Fruit fly (Drosophila melanogaster) whole organism, embryonic: ENCODE measurements around the gene CG17944.

Experiments used
- B-H2 ChIP-seq: fragments of 200-800 bp; sonication (Bioruptor generic); optimal IDR thresholded peaks from 2 replicates; lab custom pipeline; 2018; ENCODE audit warnings: missing biosample characterization, mild to moderate bottlenecking, missing genetic modification characterization
- CG10147 ChIP-seq: fragments of 200-800 bp; sonication (Bioruptor generic); optimal IDR thresholded peaks from 2 replicates; lab custom pipeline; 2019; ENCODE audit warnings: missing biosample characterization, mild to moderate bottlenecking, missing genetic modification characterization, moderate library complexity
- CG12659 ChIP-seq: fragments of 200-800 bp; sonication (Bioruptor generic); optimal IDR thresholded peaks from 3 replicates; lab custom pipeline; 2017; ENCODE audit warnings: mild to moderate bottlenecking, missing biosample characterization, missing genetic modification reagents, missing genetic modification characterization
- CG12744 ChIP-seq: fragments of 200-800 bp; sonication (Bioruptor generic); optimal IDR thresholded peaks from 2 replicates; lab custom pipeline; 2016; ENCODE audit warnings: missing biosample characterization, missing genetic modification characterization
- CG14710 ChIP-seq: fragments of 200-800 bp; sonication (Bioruptor generic); optimal IDR thresholded peaks from 3 replicates; lab custom pipeline; 2019; ENCODE audit warnings: missing biosample characterization, mild to moderate bottlenecking, missing genetic modification characterization, moderate library complexity
- CG1602 ChIP-seq: fragments of 200-800 bp; sonication (Bioruptor generic); optimal IDR thresholded peaks from 3 replicates; lab custom pipeline; 2016; ENCODE audit warnings: missing biosample characterization, missing genetic modification characterization
- CG1647 ChIP-seq: fragments of 200-800 bp; sonication (Bioruptor generic); optimal IDR thresholded peaks from 3 replicates; lab custom pipeline; 2016; ENCODE audit warnings: missing biosample characterization, missing genetic modification characterization
- CG17359 ChIP-seq: fragments of 200-800 bp; sonication (Bioruptor generic); optimal IDR thresholded peaks from 3 replicates; lab custom pipeline; 2018; ENCODE audit warnings: missing biosample characterization, mild to moderate bottlenecking, missing genetic modification characterization, moderate library complexity
- CG18764 ChIP-seq: fragments of 200-800 bp; sonication (Bioruptor generic); optimal IDR thresholded peaks from 3 replicates; lab custom pipeline; 2016; ENCODE audit warnings: missing biosample characterization, missing genetic modification characterization
- CG30020 ChIP-seq: fragments of 200-800 bp; optimal IDR thresholded peaks from 2 replicates; lab custom pipeline; 2019; ENCODE audit warnings: missing biosample characterization, mild to moderate bottlenecking, missing genetic modification characterization, moderate library complexity
- CG33213 ChIP-seq: fragments of 200-800 bp; sonication (Bioruptor generic); optimal IDR thresholded peaks from 3 replicates; lab custom pipeline; 2016; ENCODE audit warnings: missing biosample characterization, missing genetic modification characterization
- CG7271 ChIP-seq: fragments of 200-800 bp; sonication (Bioruptor generic); optimal IDR thresholded peaks from 2 replicates; lab custom pipeline; 2018; ENCODE audit warnings: missing biosample characterization, mild to moderate bottlenecking, missing genetic modification characterization, moderate library complexity
- CG7745 ChIP-seq: fragments of 200-800 bp; sonication (Bioruptor generic); optimal IDR thresholded peaks from 2 replicates; lab custom pipeline; 2018; ENCODE audit warnings: missing biosample characterization, mild to moderate bottlenecking, missing genetic modification characterization, moderate library complexity
- CTCF ChIP-seq: fragments of 200-800 bp; sonication (Bioruptor generic); optimal IDR thresholded peaks from 2 replicates; lab custom pipeline; 2017; ENCODE audit warnings: missing biosample characterization, mild to moderate bottlenecking, missing genetic modification characterization, moderate library complexity
- CoRest ChIP-seq: fragments of 200-800 bp; sonication (Bioruptor generic); optimal IDR thresholded peaks from 3 replicates; lab custom pipeline; 2018; ENCODE audit warnings: missing biosample characterization, mild to moderate bottlenecking, missing genetic modification characterization, moderate library complexity
- Deaf1 ChIP-seq: fragments of 200-800 bp; optimal IDR thresholded peaks from 3 replicates; lab custom pipeline; 2019; ENCODE audit warnings: missing biosample characterization, mild to moderate bottlenecking, missing genetic modification characterization, moderate library complexity
- Ets65A ChIP-seq: fragments of 200-800 bp; sonication (Bioruptor generic); peaks from one replicate; lab custom pipeline; 2016; ENCODE audit warnings: missing biosample characterization, missing genetic modification characterization
- HLH54F ChIP-seq: fragments of 200-800 bp; sonication (Bioruptor generic); optimal IDR thresholded peaks from 3 replicates; lab custom pipeline; 2016; ENCODE audit warnings: missing biosample characterization, missing genetic modification characterization
- Hmr ChIP-seq: fragments of 200-800 bp; sonication (Bioruptor generic); optimal IDR thresholded peaks from 3 replicates; lab custom pipeline; 2017; ENCODE audit warnings: mild to moderate bottlenecking, missing biosample characterization, missing genetic modification reagents, missing genetic modification characterization
- Max ChIP-seq: fragments of 200-800 bp; sonication (Bioruptor generic); optimal IDR thresholded peaks from 2 replicates; lab custom pipeline; 2016; ENCODE audit warnings: missing biosample characterization, mild to moderate bottlenecking, missing genetic modification characterization
- Poxn ChIP-seq: fragments of 200-800 bp; sonication (Bioruptor generic); IDR thresholded peaks from 2 replicates; pipeline ENCODE4 v1.3.6; 2022; ENCODE audit warnings: missing biosample characterization, missing genetic modification characterization
- Trl ChIP-seq, 3 experiments: fragments of >200 bp in 2 of 3; fragments of 200-800 bp in 1 of 3; sonication (Bioruptor generic) in 1 of 3; optimal IDR thresholded peaks; 2 replicates in 1 of 3; 3 replicates in 2 of 3; lab custom pipeline; 2016 to 2017; ENCODE audit warnings: missing biosample characterization in 1 of 3, missing genetic modification characterization in 1 of 3
- Usf ChIP-seq: fragments of 200-800 bp; sonication (Bioruptor generic); optimal IDR thresholded peaks from 2 replicates; lab custom pipeline; 2017; ENCODE audit warnings: missing genotype, missing biosample characterization, missing genetic modification characterization
- YL-1 ChIP-seq: fragments of 200-800 bp; sonication (Bioruptor generic); optimal IDR thresholded peaks from 3 replicates; lab custom pipeline; 2017; ENCODE audit warnings: missing biosample characterization, mild to moderate bottlenecking, missing genetic modification characterization
- bigmax ChIP-seq: fragments of 200-800 bp; sonication (Bioruptor generic); optimal IDR thresholded peaks from 2 replicates; lab custom pipeline; 2018; ENCODE audit warnings: missing biosample characterization, mild to moderate bottlenecking, missing genetic modification characterization
- bsh ChIP-seq, 2 experiments: fragments of 200-800 bp; sonication (Bioruptor generic); optimal IDR thresholded peaks; 2 replicates each; lab custom pipeline; 2017 to 2018; ENCODE audit warnings: mild to moderate bottlenecking in 2 of 2, missing biosample characterization in 2 of 2, missing genetic modification characterization in 2 of 2, moderate library complexity in 1 of 2
- chinmo ChIP-seq: fragments of 200-800 bp; sonication (Bioruptor generic); IDR thresholded peaks from 4 replicates; pipeline ENCODE4 v1.3.6; 2022; ENCODE audit warnings: missing biosample characterization, missing genetic modification characterization; ENCODE audit not compliant: partially characterized antibody
- cwo ChIP-seq: fragments of 200-800 bp; sonication (Bioruptor generic); optimal IDR thresholded peaks from 3 replicates; lab custom pipeline; 2017; ENCODE audit warnings: missing biosample characterization, missing genetic modification characterization, mild to moderate bottlenecking, moderate library complexity, missing genetic modification reagents
- emc ChIP-seq: fragments of 200-800 bp; sonication (Bioruptor generic); optimal IDR thresholded peaks from 2 replicates; lab custom pipeline; 2016; ENCODE audit warnings: missing biosample characterization, missing genetic modification characterization
- esg ChIP-seq: fragments of 200-800 bp; sonication (Bioruptor generic); conservative IDR thresholded peaks from 2 replicates; pipeline ENCODE4 v1.3.6; 2022; ENCODE audit warnings: missing biosample characterization, missing genetic modification characterization
- ewg ChIP-seq: fragments of 200-800 bp; sonication (Bioruptor generic); optimal IDR thresholded peaks from 3 replicates; lab custom pipeline; 2017; ENCODE audit warnings: mild to moderate bottlenecking, missing biosample characterization, missing genetic modification reagents, missing genetic modification characterization
- gt ChIP-seq: fragments of 200-800 bp; sonication (Bioruptor generic); IDR thresholded peaks from 2 replicates; pipeline ENCODE4 v1.3.6; 2022; ENCODE audit warnings: missing biosample characterization, missing genetic modification characterization
- kni ChIP-seq: fragments of 200-800 bp; sonication (Bioruptor generic); optimal IDR thresholded peaks from 3 replicates; lab custom pipeline; 2017; ENCODE audit warnings: mild to moderate bottlenecking, missing biosample characterization, missing genetic modification reagents, missing genetic modification characterization
- oc ChIP-seq: fragments of 200-800 bp; sonication (Bioruptor generic); optimal IDR thresholded peaks from 2 replicates; lab custom pipeline; 2018; ENCODE audit warnings: missing biosample characterization, mild to moderate bottlenecking, missing genetic modification characterization, moderate library complexity
- rib ChIP-seq: fragments of 200-800 bp; sonication (Bioruptor generic); IDR thresholded peaks from 2 replicates; pipeline ENCODE4 v1.3.6; 2022; ENCODE audit warnings: missing biosample characterization, missing genetic modification characterization
- sc ChIP-seq, 3 experiments: fragments of >200 bp in 2 of 3; fragments of 200-800 bp in 1 of 3; sonication (Bioruptor generic) in 1 of 3; optimal IDR thresholded peaks; 2 replicates in 2 of 3; 3 replicates in 1 of 3; lab custom pipeline; 2017; ENCODE audit warnings: mild to moderate bottlenecking in 1 of 3, missing biosample characterization in 1 of 3, missing genetic modification characterization in 1 of 3, missing genetic modification reagents in 1 of 3
- so ChIP-seq: fragments of 200-800 bp; sonication (Bioruptor generic); IDR thresholded peaks from 3 replicates; pipeline ENCODE4 v1.3.6; 2022; ENCODE audit warnings: missing biosample characterization, missing genetic modification characterization
- sug ChIP-seq: fragments of 200-800 bp; optimal IDR thresholded peaks from 2 replicates; lab custom pipeline; 2019; ENCODE audit warnings: missing biosample characterization, mild to moderate bottlenecking, missing genetic modification characterization, moderate library complexity
- tgo ChIP-seq: fragments of 200-800 bp; sonication (Bioruptor generic); IDR thresholded peaks from 3 replicates; pipeline ENCODE4 v1.3.6; 2022; ENCODE audit warnings: missing biosample characterization, missing genetic modification characterization
- tll ChIP-seq, 2 experiments: fragments of 200-800 bp in 1 of 2; fragments of >200 bp in 1 of 2; sonication (Bioruptor generic) in 1 of 2; optimal IDR thresholded peaks; 2 replicates each; lab custom pipeline; 2017 to 2019; ENCODE audit warnings: missing biosample characterization in 2 of 2, missing genetic modification characterization in 2 of 2, mild to moderate bottlenecking in 1 of 2, moderate library complexity in 1 of 2
- tna ChIP-seq: fragments of 200-800 bp; sonication (Bioruptor generic); IDR thresholded peaks from 2 replicates; pipeline ENCODE4 v1.3.6; 2022; ENCODE audit warnings: missing biosample characterization, missing genetic modification characterization; ENCODE audit not compliant: partially characterized antibody

CG17944 gene

DNA sequence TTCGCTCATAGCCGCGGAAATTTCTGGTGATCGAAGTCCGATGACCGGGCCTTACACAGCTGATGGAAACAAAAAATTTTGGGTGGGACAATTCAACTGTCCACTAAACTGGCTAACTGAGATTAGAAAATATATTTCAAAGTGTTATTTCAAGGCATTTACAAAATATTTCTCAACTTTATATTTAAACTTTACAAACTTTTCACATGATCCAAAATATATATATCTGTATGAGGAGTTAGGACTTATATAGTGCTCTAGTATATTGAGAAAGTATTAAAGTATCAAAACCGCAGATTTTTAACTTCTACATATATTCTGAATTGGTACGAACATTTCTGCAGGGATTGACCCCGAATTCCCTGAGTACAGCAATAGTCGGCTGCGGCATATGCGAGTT, at the start of gene CG17944:
CG17944 (minus strand) TSS at position 101 of the 400 bp plus-strand sequence.
- TF ChIP-seq CG1602 (GFP tag; lab: Kevin White, UChicago) (no peak), Hmr (GFP tag; lab: Kevin White, UChicago) (no peak), oc (tag; lab: Kevin White, UChicago) (no peak), kni (GFP tag; lab: Kevin White, UChicago) (no peak), rib (GFP tag; lab: Robert Waterston, UW) (no peak), Max (no peak), bigmax (no peak), Usf (no peak), Ets65A (GFP tag; lab: Kevin White, UChicago) (no peak), esg (no peak), bsh (GFP tag; optimal IDR thresholded peaks at IDR 0.05; lab: Kevin White, UChicago) (no peak), HLH54F (GFP tag; lab: Kevin White, UChicago) (no peak), CG12744 (GFP tag; lab: Kevin White, UChicago) (no peak), CG33213 (GFP tag; lab: Kevin White, UChicago) (no peak), emc (no peak), YL-1 (GFP tag; lab: Kevin White, UChicago) (no peak), sug (tag; lab: Kevin White, UChicago) (no peak), tgo (no peak), CG17359 (tag; lab: Kevin White, UChicago) (no peak), CG30020 (tag; lab: Kevin White, UChicago) (no peak)

DNA sequence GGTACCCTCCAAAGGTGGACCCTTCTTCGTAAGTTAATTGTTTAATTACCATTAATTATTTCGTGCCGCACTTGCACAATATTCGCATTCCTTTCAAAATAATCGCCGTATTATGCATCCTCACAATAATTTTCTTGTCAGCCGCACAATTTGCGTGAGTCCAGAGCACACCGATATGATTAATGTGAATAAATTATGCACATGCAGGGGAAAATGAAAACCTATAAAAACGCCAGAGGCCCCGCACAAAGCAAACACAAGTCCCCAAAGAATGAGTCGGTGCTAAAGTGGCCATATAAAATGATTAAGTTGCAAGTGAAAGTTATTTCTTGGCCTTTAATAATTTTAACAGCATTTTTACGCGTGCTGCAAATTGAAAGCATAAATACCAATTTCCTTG, 44.6 kb upstream of the CG17944 start, which contains the start of gene Ir84a:
Ir84a (plus strand) TSS at position 301 of the 400 bp plus-strand sequence.
- no peak for TF ChIP-seq Usf
- no peak for TF ChIP-seq CG7745 (tag; lab: Kevin White, UChicago)
- no peak for TF ChIP-seq CG14710 (tag; lab: Kevin White, UChicago)
- TF ChIP-seq tll (GFP tag; optimal IDR thresholded peaks at IDR 0.05; lab: Kevin White, UChicago), result no peak
- no peak for TF ChIP-seq so (GFP tag; lab: Robert Waterston, UW)
- TF ChIP-seq cwo, result no peak
- TF ChIP-seq CG1647, result no peak
- TF ChIP-seq sc (optimal IDR thresholded peaks at IDR 0.05; lab: Kevin White, UChicago), result no peak
- no peak for TF ChIP-seq sc (GFP tag; optimal IDR thresholded peaks at IDR 0.05; lab: Kevin White, UChicago)
- no peak for TF ChIP-seq Trl (optimal IDR thresholded peaks at IDR 0.05; lab: Kevin White, UChicago)
- TF ChIP-seq Trl (GFP tag; optimal IDR thresholded peaks at IDR 0.05; lab: Kevin White, UChicago), result no peak
- TF ChIP-seq CG30020 (tag; lab: Kevin White, UChicago), result no peak
- TF ChIP-seq CoRest (tag; lab: Kevin White, UChicago), result no peak
- no peak for TF ChIP-seq CG12659 (GFP tag; lab: Kevin White, UChicago)

DNA sequence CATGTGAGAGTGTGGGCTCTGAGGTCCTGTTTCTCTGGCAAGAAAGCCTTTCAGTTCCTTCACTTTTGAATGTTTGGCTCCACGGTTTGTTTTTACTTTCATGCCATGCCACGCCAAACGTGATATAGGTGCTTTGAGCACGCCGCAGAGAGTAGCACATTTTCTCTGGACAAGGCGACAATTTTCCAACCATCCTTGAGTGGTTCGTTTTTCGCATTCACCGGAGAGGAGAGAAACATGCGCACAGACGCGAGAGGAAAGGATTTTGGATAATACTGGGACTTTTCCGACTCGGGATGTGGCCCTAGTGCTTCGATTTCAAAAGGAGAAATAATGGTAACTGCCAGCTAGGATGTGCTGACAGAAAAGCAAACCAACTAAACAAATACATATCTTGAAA, 32.1 kb upstream of the CG17944 start:
- TF ChIP-seq Trl (optimal IDR thresholded peaks at IDR 0.05; lab: Kevin White, UChicago), result peak; percentile 2 to 30
- no peak for TF ChIP-seq Trl (GFP tag; optimal IDR thresholded peaks at IDR 0.05; lab: Kevin White, UChicago)
- TF ChIP-seq Poxn, result no peak
- 0 out of 4 replicates have a peak, but pooled peaks have one; percentile 24 for TF ChIP-seq chinmo (GFP tag; lab: Robert Waterston, UW)
- no peak for TF ChIP-seq tna (GFP tag; lab: Robert Waterston, UW)
- no peak for TF ChIP-seq CG18764
- TF ChIP-seq CG10147, result no peak
- peak; percentile 91 for TF ChIP-seq ewg (GFP tag; lab: Kevin White, UChicago)
- peak; percentile 92 for TF ChIP-seq Deaf1 (tag; lab: Kevin White, UChicago)
- no peak for TF ChIP-seq gt (GFP tag; lab: Robert Waterston, UW)
- no peak for TF ChIP-seq B-H2
- no peak for TF ChIP-seq CG7271 (tag; lab: Kevin White, UChicago)
- peak; percentile 79 for TF ChIP-seq CTCF (GFP tag; lab: Kevin White, UChicago)
